Worm (Caenorhabditis elegans): ENCODE measurements around the gene igeg-1.

igeg-1 gene

ce11 chrIV:4562599-4563116 is at the start of gene igeg-1:
Gene igeg-1, plus strand, starts transcription at chrIV:4562649.
- TF ChIP-seq mxl-3 (GFP tag; optimal IDR thresholded peaks at IDR 0.05) (no peak), zfp-3 (GFP tag; conservative IDR thresholded peaks at IDR 0.05) (no peak), lin-38 (GFP tag; IDR thresholded peaks at IDR 0.05) (no peak), ceh-44 (GFP tag; IDR thresholded peaks at IDR 0.05) (no peak), lin-29 (GFP tag; IDR thresholded peaks at IDR 0.05) (no peak), lin-15B (tag; optimal IDR thresholded peaks at IDR 0.05) (no peak), ztf-7 (tag; optimal IDR thresholded peaks at IDR 0.05) (no peak), ceh-28 (tag; optimal IDR thresholded peaks at IDR 0.05) (no peak), nhr-76 (tag; optimal IDR thresholded peaks at IDR 0.05) (no peak), ceh-32 (tag; optimal IDR thresholded peaks at IDR 0.05; ENCODE audit: poor library complexity) (no peak), unc-39 (tag; optimal IDR thresholded peaks at IDR 0.05) (no peak), nhr-41 (GFP tag; IDR thresholded peaks at IDR 0.05) (no peak), T20F7.1 (GFP tag; optimal IDR thresholded peaks at IDR 0.05) (no peak), T26A8.4 (GFP tag; IDR thresholded peaks at IDR 0.05) (no peak), fkh-10 (GFP tag; optimal IDR thresholded peaks at IDR 0.05) (no peak), hif-1 (tag; optimal IDR thresholded peaks at IDR 0.05) (no peak), daf-12 (tag; optimal IDR thresholded peaks at IDR 0.05) (no peak), dmd-9 (GFP tag; IDR thresholded peaks at IDR 0.05) (no peak), spr-3 (GFP tag; optimal IDR thresholded peaks at IDR 0.05) (no peak), set-16 (GFP tag; IDR thresholded peaks at IDR 0.05) (no peak), fos-1 (tag; optimal IDR thresholded peaks at IDR 0.05) (no peak), nhr-11 (tag; optimal IDR thresholded peaks at IDR 0.05) (no peak), ctbp-1 (GFP tag; IDR thresholded peaks at IDR 0.05) (no peak), Y75B8A.6 (GFP tag; IDR thresholded peaks at IDR 0.05) (no peak), lsy-2 (tag; optimal IDR thresholded peaks at IDR 0.05) (no peak), ama-1 (optimal IDR thresholded peaks at IDR 0.05) (peak; percentile 23), sdz-12 (GFP tag; optimal IDR thresholded peaks at IDR 0.05) (no peak), dve-1 (tag; optimal IDR thresholded peaks at IDR 0.05; ENCODE audit: insufficient read depth) (no peak), dmd-6 (GFP tag; IDR thresholded peaks at IDR 0.05) (peak; percentile 48; the same call in 1 of the 2 replicates), ceh-82 (tag; optimal IDR thresholded peaks at IDR 0.05) (no peak), nhr-77 (tag; optimal IDR thresholded peaks at IDR 0.05) (no peak), lir-3 (tag; optimal IDR thresholded peaks at IDR 0.05) (no peak), aha-1 (tag) (peak; percentile 96), mdt-29 (GFP tag; IDR thresholded peaks at IDR 0.05) (no peak), mdl-1 (tag; optimal IDR thresholded peaks at IDR 0.05) (no peak), pqm-1 (tag; optimal IDR thresholded peaks at IDR 0.05) (peak; percentile 70), mes-2 (tag; optimal IDR thresholded peaks at IDR 0.05; ENCODE audit: poor library complexity, severe bottlenecking) (no peak), F44E2.7 (GFP tag; IDR thresholded peaks at IDR 0.05) (no peak), nhr-102 (tag; optimal IDR thresholded peaks at IDR 0.05) (no peak), F10B5.3 (tag; optimal IDR thresholded peaks at IDR 0.05) (no peak), egl-27 (tag; optimal IDR thresholded peaks at IDR 0.05) (no peak), nhr-10 (tag; optimal IDR thresholded peaks at IDR 0.05) (no peak), nhr-28 (tag; optimal IDR thresholded peaks at IDR 0.05) (peak; percentile 33), attf-4 (tag; optimal IDR thresholded peaks at IDR 0.05) (no peak)

Data from whole organism, L4 larva.